Fruit fly (Drosophila melanogaster): ENCODE data around the gene CG4607.

The CG4607 gene

DNA sequence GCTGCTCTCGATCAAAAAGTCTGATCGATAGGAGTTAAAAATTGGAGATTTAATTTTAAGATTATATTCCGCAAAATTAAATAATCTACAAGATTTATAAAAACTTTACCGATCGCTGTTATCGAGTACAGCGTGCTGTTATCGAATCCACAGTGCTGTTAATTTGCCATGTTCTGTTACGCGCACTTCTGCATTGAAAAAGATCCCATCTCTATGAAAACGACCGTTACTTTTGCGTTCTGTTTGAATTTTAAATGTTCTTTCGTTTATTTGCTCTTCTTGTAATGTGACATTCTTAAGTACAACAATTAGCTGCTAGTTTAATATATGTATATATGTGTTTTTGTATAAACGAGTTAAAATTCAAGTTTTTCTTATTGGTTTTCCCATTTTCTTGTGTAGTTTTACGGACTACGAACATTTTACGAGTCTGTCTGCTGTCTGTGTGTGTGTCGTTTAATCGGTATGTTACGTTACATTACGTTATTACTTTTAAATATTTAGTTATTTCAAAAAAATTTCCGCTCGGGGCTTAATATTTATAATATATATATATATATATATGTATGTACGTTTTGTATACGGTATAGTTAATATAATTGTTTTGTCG lies 5.2 kb downstream of the CG4607 start:
- TF ChIP-seq EcR (GFP tag; optimal IDR thresholded peaks at IDR 0.05) (no peak), pan (optimal IDR thresholded peaks at IDR 0.05) (no peak)

DNA sequence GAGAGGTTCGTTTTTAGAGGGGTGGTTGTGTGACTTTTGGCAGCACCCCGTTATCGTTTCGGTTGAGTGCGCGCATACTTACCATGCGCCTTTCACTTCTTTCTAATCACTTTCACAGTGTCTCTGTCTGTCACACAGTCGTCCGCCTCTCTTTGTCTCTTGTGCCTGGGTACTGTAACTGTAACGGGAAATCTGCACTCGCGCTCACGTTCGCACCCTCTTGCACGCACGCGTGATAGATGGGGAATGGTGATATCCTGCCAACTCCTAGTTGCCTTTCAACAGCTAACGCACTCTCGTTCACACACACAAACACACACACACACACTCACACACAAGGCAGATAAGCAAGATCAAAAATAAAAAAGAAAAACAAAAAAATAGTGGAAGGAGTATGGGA lies 13.2 kb downstream of the CG4607 start:
- TF ChIP-seq Dll (optimal IDR thresholded peaks at IDR 0.05) (no peak), pan (optimal IDR thresholded peaks at IDR 0.05) (no peak), psq (optimal IDR thresholded peaks at IDR 0.05) (no peak), CG8478 (optimal IDR thresholded peaks at IDR 0.05) (no peak), EcR (GFP tag; optimal IDR thresholded peaks at IDR 0.05) (no peak), usp (GFP tag; optimal IDR thresholded peaks at IDR 0.05) (no peak)

DNA sequence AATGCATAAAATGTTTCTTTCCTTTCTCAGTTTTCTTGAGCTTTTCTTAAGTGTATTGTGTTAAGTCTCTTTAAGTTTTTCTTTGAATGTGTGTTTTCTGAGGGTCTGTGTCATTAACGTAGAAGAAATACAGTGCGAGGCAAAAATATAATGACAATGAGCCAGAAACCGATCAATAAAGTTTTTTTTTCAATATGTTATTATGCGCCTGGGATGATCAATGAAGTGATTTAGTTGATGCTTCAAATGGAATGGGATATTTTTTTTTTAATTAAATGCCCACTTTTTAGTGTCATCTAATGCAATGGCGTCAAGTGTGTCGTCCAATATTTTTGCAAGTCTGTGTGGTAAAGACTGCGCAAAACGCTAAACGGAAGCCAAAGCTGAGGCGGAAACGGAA lies 17.3 kb downstream of the CG4607 start:
- no peak for TF ChIP-seq psq (optimal IDR thresholded peaks at IDR 0.05)
- TF ChIP-seq usp (GFP tag; optimal IDR thresholded peaks at IDR 0.05), result no peak
- TF ChIP-seq pan (optimal IDR thresholded peaks at IDR 0.05), result no peak
- TF ChIP-seq Dll (optimal IDR thresholded peaks at IDR 0.05), result no peak
- no peak for TF ChIP-seq CG8478 (optimal IDR thresholded peaks at IDR 0.05)

DNA sequence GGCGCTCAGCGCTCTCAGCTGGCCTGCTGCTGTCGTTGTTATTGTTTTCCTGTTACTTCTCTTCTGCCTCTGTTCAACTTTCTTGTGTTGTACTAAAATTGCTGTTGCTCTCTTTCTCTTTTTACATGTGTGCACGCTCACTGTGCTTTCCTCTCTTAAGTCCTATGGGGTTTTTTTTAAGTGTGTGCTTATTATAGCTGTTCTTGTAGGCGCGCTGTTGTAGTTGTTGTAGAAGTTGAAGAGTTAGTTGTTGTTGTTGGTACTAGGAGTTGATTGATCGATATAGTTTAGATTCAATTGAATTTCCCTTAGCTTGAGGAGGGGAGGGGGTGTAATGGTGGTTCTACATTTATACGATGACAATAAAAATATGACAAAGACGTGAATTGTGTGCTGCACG lies 22.7 kb downstream of the CG4607 start:
- TF ChIP-seq EcR (GFP tag; optimal IDR thresholded peaks at IDR 0.05) (no peak), psq (optimal IDR thresholded peaks at IDR 0.05) (no peak), Dll (optimal IDR thresholded peaks at IDR 0.05) (no peak)

DNA sequence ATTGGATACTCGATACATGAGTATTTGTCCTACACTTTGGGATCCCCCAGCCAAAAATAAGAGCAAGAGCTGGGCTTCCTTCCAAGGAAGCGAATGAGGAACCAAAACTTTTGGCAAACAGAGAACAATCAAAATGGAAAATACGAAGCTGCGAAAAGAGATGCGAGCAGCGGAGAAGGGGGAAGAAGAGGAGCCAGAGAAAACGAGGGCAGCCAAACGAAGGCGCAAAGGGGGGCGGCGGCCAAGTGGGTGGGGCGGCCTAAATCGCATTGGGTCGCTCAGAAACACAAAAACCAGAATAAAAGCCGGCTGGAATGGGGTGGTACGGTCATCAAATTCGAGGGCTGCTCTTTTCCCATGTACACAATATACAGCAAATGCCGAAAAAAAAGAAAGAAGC lies 25.0 kb downstream of the CG4607 start:
- TF ChIP-seq usp (GFP tag; optimal IDR thresholded peaks at IDR 0.05) (no peak), psq (optimal IDR thresholded peaks at IDR 0.05) (no peak), CG8478 (optimal IDR thresholded peaks at IDR 0.05) (no peak), Dll (optimal IDR thresholded peaks at IDR 0.05) (no peak), EcR (GFP tag; optimal IDR thresholded peaks at IDR 0.05) (no peak), pan (optimal IDR thresholded peaks at IDR 0.05) (no peak)

DNA sequence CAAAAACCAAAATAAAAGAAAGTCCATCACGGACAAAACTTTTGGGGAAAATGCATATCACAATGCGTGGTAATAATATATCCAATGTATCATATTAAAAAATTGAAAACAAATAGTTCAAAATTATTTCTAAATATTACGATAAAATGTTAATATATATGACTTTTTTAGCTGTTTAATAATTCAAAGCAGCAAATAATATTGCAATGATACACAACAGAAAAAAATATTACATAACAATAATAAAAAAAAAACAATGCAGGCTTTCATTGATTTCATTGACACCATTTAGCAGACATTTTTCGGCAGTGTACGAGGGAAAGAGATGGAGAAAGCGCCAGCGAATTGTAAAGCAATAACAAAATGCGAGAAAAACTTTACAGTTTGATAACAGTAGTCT lies 25.6 kb downstream of the CG4607 start:
- TF ChIP-seq EcR (GFP tag; optimal IDR thresholded peaks at IDR 0.05), result no peak
- no peak for TF ChIP-seq Dll (optimal IDR thresholded peaks at IDR 0.05)

DNA sequence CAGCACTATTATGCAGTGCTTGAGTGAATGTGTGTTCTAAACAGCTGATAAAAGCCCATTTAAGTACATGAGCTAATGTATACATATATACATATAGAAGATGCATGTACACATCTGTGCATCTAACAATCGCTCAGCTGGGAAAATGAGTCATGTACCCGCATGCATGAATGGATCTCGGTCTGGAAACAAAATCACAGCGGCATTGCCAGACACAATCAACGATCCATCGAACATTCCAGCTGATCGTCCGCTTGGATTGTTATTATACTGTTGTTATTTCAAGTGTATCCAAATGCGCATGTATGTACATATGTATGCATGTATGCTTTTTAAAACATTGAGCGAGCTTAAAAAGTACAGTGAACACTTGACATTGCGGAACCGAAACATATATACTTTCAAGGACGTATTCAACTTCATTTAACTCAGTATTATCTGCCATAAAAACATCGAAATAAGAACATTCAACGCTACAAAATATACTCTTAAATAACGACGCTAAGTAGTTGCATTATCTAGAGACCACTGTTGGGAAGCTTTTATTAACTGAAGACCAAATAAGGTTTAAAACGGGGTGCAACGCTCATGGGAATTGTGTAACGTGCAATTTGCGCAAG lies 26.2 kb downstream of the CG4607 start:
- TF ChIP-seq pan (optimal IDR thresholded peaks at IDR 0.05) (no peak), psq (optimal IDR thresholded peaks at IDR 0.05) (no peak), usp (GFP tag; optimal IDR thresholded peaks at IDR 0.05) (no peak), EcR (GFP tag; optimal IDR thresholded peaks at IDR 0.05) (no peak), Dll (optimal IDR thresholded peaks at IDR 0.05) (no peak), CG8478 (optimal IDR thresholded peaks at IDR 0.05) (no peak)

DNA sequence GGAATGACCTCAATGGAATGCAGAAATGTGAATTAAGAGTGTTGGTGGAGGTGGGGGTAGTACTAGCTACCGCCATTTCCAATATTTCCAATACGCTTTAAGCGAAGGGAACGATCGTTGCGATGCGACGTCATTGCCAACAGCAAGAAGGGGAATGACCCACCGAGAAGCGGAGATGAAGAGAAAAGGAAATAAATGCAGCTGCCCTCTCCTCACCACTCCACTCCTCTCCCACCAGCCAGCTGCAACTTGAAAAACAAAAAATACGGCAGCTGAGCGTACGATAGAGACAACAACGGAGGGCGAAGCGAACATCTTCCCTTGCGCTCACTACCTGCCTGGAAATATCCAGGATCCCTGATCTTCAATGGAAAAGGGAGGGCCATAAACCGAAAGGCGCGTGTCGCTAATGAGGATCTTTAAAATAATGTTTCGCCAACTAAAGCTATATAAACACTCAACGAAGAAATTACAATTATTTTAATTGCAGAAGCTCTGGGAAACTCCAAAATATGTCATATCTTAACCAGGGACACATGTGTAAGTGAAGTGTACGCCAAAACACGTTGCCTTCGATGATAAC lies 26.8 kb downstream of the CG4607 start:
- TF ChIP-seq psq (optimal IDR thresholded peaks at IDR 0.05) (no peak), EcR (GFP tag; optimal IDR thresholded peaks at IDR 0.05) (peak in 1 of 2 experiments; percentile 64)

DNA sequence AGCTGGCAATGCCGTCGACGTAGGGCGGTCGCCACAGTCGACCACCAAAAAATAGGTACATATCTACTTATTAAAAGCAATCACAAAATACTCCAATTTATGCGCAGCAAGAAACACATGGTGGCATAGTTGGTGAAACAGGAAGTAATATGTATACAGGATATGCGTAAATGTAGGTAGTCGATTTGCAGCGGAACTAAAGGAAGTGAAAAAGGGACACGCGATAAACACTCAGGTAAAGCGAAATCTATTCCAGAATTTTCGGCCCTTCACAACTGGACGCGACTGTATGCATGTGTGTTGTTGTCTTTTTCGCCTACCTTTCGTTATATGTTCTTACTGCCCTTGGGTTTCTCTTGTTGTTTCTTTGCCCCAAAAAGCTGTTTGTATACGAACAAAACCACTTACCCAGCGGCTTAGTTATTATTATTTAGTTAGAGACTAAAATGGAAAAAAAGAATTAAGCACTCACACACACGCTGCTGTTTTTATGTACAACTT lies 27.3 kb downstream of the CG4607 start:
- TF ChIP-seq psq (optimal IDR thresholded peaks at IDR 0.05), result no peak
- no peak for TF ChIP-seq pan (optimal IDR thresholded peaks at IDR 0.05)
- no peak for TF ChIP-seq EcR (GFP tag; optimal IDR thresholded peaks at IDR 0.05)
- no peak for TF ChIP-seq CG8478 (optimal IDR thresholded peaks at IDR 0.05)
- TF ChIP-seq Dll (optimal IDR thresholded peaks at IDR 0.05), result no peak
- no peak for TF ChIP-seq usp (GFP tag; optimal IDR thresholded peaks at IDR 0.05)

DNA sequence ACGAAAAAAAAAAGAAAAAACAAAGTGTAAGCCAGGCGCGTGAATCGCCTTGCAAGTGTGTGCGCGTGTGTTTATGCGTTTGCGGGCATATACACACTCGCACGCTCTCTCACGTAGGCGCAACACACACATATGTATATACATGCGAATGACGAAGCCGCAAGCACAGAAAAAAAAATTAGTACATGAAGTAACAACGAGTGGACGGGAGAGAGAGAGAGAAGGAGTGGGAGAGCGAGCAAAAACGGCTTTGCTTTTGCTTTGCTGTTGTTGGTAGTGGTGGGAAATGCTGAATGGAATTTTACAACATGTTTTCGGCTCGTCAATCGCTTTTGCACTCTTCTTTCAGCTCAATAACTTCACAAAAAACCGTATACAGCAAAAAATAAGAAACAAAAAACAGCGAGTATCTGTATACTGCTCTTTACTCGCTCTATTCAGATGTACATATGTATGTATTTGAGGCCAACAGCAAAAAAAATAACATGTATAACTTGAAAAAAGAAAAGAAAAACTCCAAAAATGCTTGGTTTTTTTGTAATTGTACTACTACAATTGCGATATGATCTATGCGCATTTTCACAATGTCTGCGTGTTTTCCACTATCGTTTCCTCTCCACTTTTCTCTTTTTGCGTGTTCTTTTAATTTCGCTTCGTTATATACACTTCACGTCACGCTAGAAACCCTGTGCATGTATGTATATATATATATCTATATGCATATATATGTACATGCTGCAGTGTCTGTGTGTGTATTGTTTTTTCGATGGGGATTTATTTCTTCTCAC lies 28.1 kb downstream of the CG4607 start:
- TF ChIP-seq psq (optimal IDR thresholded peaks at IDR 0.05) (no peak), usp (GFP tag; optimal IDR thresholded peaks at IDR 0.05) (no peak), Dll (optimal IDR thresholded peaks at IDR 0.05) (no peak), CG8478 (optimal IDR thresholded peaks at IDR 0.05) (no peak), EcR (GFP tag; optimal IDR thresholded peaks at IDR 0.05) (no peak), pan (optimal IDR thresholded peaks at IDR 0.05) (no peak)

DNA sequence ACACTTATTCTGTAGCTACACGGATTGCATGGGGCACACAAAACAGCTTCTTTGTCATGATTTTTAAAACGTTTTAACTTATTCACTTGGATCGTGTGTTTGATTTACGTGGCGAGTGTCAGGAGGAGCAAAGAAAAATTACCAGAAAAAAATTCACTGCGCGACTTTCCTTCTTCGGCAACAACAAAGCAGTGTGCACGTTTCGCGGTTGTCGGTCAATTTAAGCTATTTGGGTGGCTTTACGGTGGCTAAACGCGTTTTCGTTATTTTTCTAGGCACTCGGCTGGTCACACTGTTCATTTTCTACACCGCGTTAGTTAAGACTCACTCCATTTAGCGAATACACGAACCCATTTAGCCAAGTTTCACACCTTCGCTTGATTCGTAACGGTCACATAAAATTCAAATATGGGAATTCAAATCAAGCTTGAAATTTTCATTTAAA lies 28.7 kb downstream of the CG4607 start, which contains the start of gene Sxl:
Gene Sxl, minus strand, starts transcription at position 195 of the 445 bp plus-strand sequence.
- TF ChIP-seq EcR (GFP tag; optimal IDR thresholded peaks at IDR 0.05) (no peak), Dll (optimal IDR thresholded peaks at IDR 0.05) (no peak), usp (GFP tag; optimal IDR thresholded peaks at IDR 0.05) (no peak), psq (optimal IDR thresholded peaks at IDR 0.05) (no peak), CG8478 (optimal IDR thresholded peaks at IDR 0.05) (no peak), pan (optimal IDR thresholded peaks at IDR 0.05) (no peak)

DNA sequence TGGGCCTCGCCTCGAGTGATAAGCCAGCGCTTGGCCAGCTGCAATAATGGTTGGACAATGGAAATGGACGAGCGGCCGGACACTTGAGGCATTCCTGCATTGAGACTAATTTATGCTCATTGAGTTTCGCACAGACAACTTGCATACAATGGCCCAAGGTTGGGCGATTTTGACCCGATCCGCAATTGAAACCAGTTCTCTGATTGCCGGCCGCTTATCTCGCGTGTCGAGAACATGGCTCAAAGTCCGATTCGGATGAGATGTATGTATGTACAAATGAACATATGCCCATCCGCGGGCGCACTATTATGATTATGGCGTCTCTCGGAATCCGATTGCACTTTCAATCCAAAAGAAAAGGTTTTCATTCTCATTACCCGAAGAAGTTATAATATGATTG lies 31.5 kb downstream of the CG4607 start:
- TF ChIP-seq pan (optimal IDR thresholded peaks at IDR 0.05) (no peak), usp (GFP tag; optimal IDR thresholded peaks at IDR 0.05) (no peak), EcR (GFP tag; optimal IDR thresholded peaks at IDR 0.05) (no peak), psq (optimal IDR thresholded peaks at IDR 0.05) (no peak), Dll (optimal IDR thresholded peaks at IDR 0.05) (no peak), CG8478 (optimal IDR thresholded peaks at IDR 0.05) (no peak)
